Worm (Caenorhabditis elegans) whole organism, dauer: Measurements from ENCODE around the gene F31E3.12.
"Not testable (repeated sequence)": the region's sequence is repeated elsewhere in the genome, so short reads cannot be mapped to it uniquely, and the experiment has no call there.

Experiments
- unc-62 ChIP-seq: sonication (generic microtip); optimal IDR thresholded peaks from 2 replicates; lab custom pipeline; 2017; ENCODE audit warnings: missing biosample characterization, missing genetic modification reagents, missing genetic modification characterization

Gene F31E3.12

ce11 chrIII:6961937-6962504, 7.2 kb upstream of the F31E3.12 start, which contains the start of the genes rpn-6.1 and F57B9.1:
TSS of gene rpn-6.1 (minus strand) at chrIII:6962001.
TSS of gene F57B9.1 (plus strand) at chrIII:6962090.
- no peak for TF ChIP-seq unc-62 (GFP tag; lab: Kevin White, UChicago)

- no peak for TF ChIP-seq unc-62 (GFP tag; lab: Kevin White, UChicago)
Observed at ce11 chrIII:6968080-6968639, 1.0 kb upstream of the F31E3.12 start, which contains the start of gene panl-2. TSS of gene panl-2 (minus strand) at chrIII:6968130.

- no peak for TF ChIP-seq unc-62 (GFP tag; lab: Kevin White, UChicago)
Observed at ce11 chrIII:6968655-6969054, 535 bp upstream of the F31E3.12 start.

- TF ChIP-seq unc-62 (GFP tag; lab: Kevin White, UChicago), result no peak
Observed at ce11 chrIII:6969781-6970342, 672 bp downstream of the F31E3.12 start.

- no peak for TF ChIP-seq unc-62 (GFP tag; lab: Kevin White, UChicago)
Observed at ce11 chrIII:6970744-6971143, 1.6 kb downstream of the F31E3.12 start.

- no peak for TF ChIP-seq unc-62 (GFP tag; lab: Kevin White, UChicago)
Observed at ce11 chrIII:6971662-6972284, 2.6 kb downstream of the F31E3.12 start, which contains the start of the genes eef-1A.1 and rfc-4. TSS of gene eef-1A.1 (minus strand) at chrIII:6971712. TSS of gene rfc-4 (plus strand) at chrIII:6972253.

ce11 chrIII:6973682-6974081, 4.5 kb downstream of the F31E3.12 start, which contains the start of gene F31E3.2:
TSS of gene F31E3.2 (plus strand) at chrIII:6973982.
- TF ChIP-seq unc-62 (GFP tag; lab: Kevin White, UChicago), result no peak

- no peak for TF ChIP-seq unc-62 (GFP tag; lab: Kevin White, UChicago)
Observed at ce11 chrIII:6974952-6975351, 5.8 kb downstream of the F31E3.12 start.

ce11 chrIII:6978875-6979274, 9.7 kb downstream of the F31E3.12 start:
- no peak for TF ChIP-seq unc-62 (GFP tag; lab: Kevin White, UChicago)

- no peak for TF ChIP-seq unc-62 (GFP tag; lab: Kevin White, UChicago)
Observed at ce11 chrIII:6979584-6979983, 10.4 kb downstream of the F31E3.12 start, which contains the start of gene ceh-20. TSS of gene ceh-20 (plus strand) at chrIII:6979884.

ce11 chrIII:6981989-6982553, 12.9 kb downstream of the F31E3.12 start, which contains the start of gene F31E3.6:
TSS of gene F31E3.6 (plus strand) at chrIII:6982081.
- not testable (repeated sequence) for TF ChIP-seq unc-62 (GFP tag; lab: Kevin White, UChicago)

ce11 chrIII:6988060-6988459, 18.9 kb downstream of the F31E3.12 start:
- no peak for TF ChIP-seq unc-62 (GFP tag; lab: Kevin White, UChicago)

ce11 chrIII:6989201-6989600, 20.0 kb downstream of the F31E3.12 start:
- TF ChIP-seq unc-62 (GFP tag; lab: Kevin White, UChicago), result no peak

- no peak for TF ChIP-seq unc-62 (GFP tag; lab: Kevin White, UChicago)
Observed at ce11 chrIII:6989900-6990299, 20.7 kb downstream of the F31E3.12 start, which contains the start of gene prk-1. TSS of gene prk-1 (plus strand) at chrIII:6990168.

- no peak for TF ChIP-seq unc-62 (GFP tag; lab: Kevin White, UChicago)
Observed at ce11 chrIII:6991465-6991864, 22.3 kb downstream of the F31E3.12 start.

ce11 chrIII:6992496-6992895, 23.3 kb downstream of the F31E3.12 start:
- no peak for TF ChIP-seq unc-62 (GFP tag; lab: Kevin White, UChicago)
